Worm (Caenorhabditis elegans): ENCODE measurements around the gene F40F11.3.

- no peak for TF ChIP-seq nhr-28 (tag; optimal IDR thresholded peaks at IDR 0.05)
- TF ChIP-seq lin-39 (tag; optimal IDR thresholded peaks at IDR 0.05), result no peak
- no peak for TF ChIP-seq unc-86 (tag; optimal IDR thresholded peaks at IDR 0.05)
- no peak for TF ChIP-seq elt-2 (tag; optimal IDR thresholded peaks at IDR 0.05)
Observed at ce11 chrIV:11625482-11625881, 31.7 kb upstream of the F40F11.3 start, which contains the start of gene lys-5.

All from whole organism, L1 larva.